Fruit fly (Drosophila melanogaster) whole organism, prepupa: ENCODE measurements around the gene Nrt.

Experiments used
- CG10631 ChIP-seq: fragments of 200-800 bp; sonication (Bioruptor generic); optimal IDR thresholded peaks from 2 replicates; lab custom pipeline; 2016; ENCODE audit warnings: missing biosample characterization, missing genetic modification characterization
- CG11902 ChIP-seq: fragments of 200-800 bp; sonication (Bioruptor generic); optimal IDR thresholded peaks from 3 replicates; lab custom pipeline; 2016; ENCODE audit warnings: missing biosample characterization, missing genetic modification characterization
- CG15336 ChIP-seq: fragments of 200-800 bp; sonication (Bioruptor generic); IDR thresholded peaks from 2 replicates; pipeline ENCODE4 v1.3.6; 2022; ENCODE audit warnings: missing biosample characterization, missing genetic modification characterization
- CG3032 ChIP-seq: fragments of 200-800 bp; optimal IDR thresholded peaks from 2 replicates; lab custom pipeline; 2019; ENCODE audit warnings: missing biosample characterization, mild to moderate bottlenecking, missing genetic modification characterization, moderate library complexity
- CG31627 ChIP-seq: fragments of 200-800 bp; sonication (Bioruptor generic); optimal IDR thresholded peaks from 3 replicates; lab custom pipeline; 2016; ENCODE audit warnings: missing biosample characterization, missing genetic modification characterization
- CG32006 ChIP-seq: fragments of 200-800 bp; sonication (Bioruptor generic); optimal IDR thresholded peaks from 3 replicates; lab custom pipeline; 2017; ENCODE audit warnings: missing biosample characterization, mild to moderate bottlenecking, missing genetic modification characterization
- CG34406 ChIP-seq: fragments of 200-800 bp; sonication (Bioruptor generic); optimal IDR thresholded peaks from 3 replicates; lab custom pipeline; 2016; ENCODE audit warnings: missing biosample characterization, missing genetic modification characterization
- CG4318 ChIP-seq: fragments of 200-800 bp; sonication (Bioruptor generic); optimal IDR thresholded peaks from 3 replicates; lab custom pipeline; 2017; ENCODE audit warnings: missing biosample characterization, mild to moderate bottlenecking, missing genetic modification characterization
- CG6276 ChIP-seq: fragments of 200-800 bp; sonication (Bioruptor generic); optimal IDR thresholded peaks from 2 replicates; lab custom pipeline; 2017; ENCODE audit warnings: missing biosample characterization, mild to moderate bottlenecking, missing genetic modification characterization
- CG6792 ChIP-seq: fragments of 200-800 bp; sonication (Bioruptor generic); optimal IDR thresholded peaks from 3 replicates; lab custom pipeline; 2016; ENCODE audit warnings: missing biosample characterization, missing genetic modification characterization
- CG6808 ChIP-seq: fragments of 200-800 bp; sonication (Bioruptor generic); optimal IDR thresholded peaks from 3 replicates; lab custom pipeline; 2017; ENCODE audit warnings: missing biosample characterization, missing genetic modification characterization, mild to moderate bottlenecking, moderate library complexity, missing genetic modification reagents
- CG6854 ChIP-seq: fragments of 200-800 bp; sonication (Bioruptor generic); optimal IDR thresholded peaks from 2 replicates; lab custom pipeline; 2017; ENCODE audit warnings: missing biosample characterization, mild to moderate bottlenecking, missing genetic modification characterization
- CG8319 ChIP-seq: fragments of 200-800 bp; sonication (Bioruptor generic); optimal IDR thresholded peaks from 3 replicates; lab custom pipeline; 2016; ENCODE audit warnings: missing biosample characterization, missing genetic modification characterization
- CG9139 ChIP-seq: fragments of 200-800 bp; sonication (Bioruptor generic); optimal IDR thresholded peaks from 3 replicates; lab custom pipeline; 2017; ENCODE audit warnings: missing biosample characterization, mild to moderate bottlenecking, missing genetic modification characterization
- Eip78C ChIP-seq: fragments of 200-800 bp; sonication (Bioruptor generic); peaks from one replicate; lab custom pipeline; 2016; ENCODE audit warnings: missing biosample characterization, missing genetic modification characterization
- Eip93F ChIP-seq: fragments of 200-800 bp; sonication (Bioruptor generic); optimal IDR thresholded peaks from 2 replicates; lab custom pipeline; 2016; ENCODE audit warnings: missing biosample characterization, mild to moderate bottlenecking, missing genetic modification characterization
- Ets21C ChIP-seq: fragments of 200-800 bp; sonication (Bioruptor generic); optimal IDR thresholded peaks from 3 replicates; lab custom pipeline; 2016; ENCODE audit warnings: missing biosample characterization, missing genetic modification characterization
- Gug ChIP-seq: fragments of 200-800 bp; sonication (Bioruptor generic); IDR thresholded peaks from 2 replicates; pipeline ENCODE4 v1.3.6; 2022; ENCODE audit warnings: missing biosample characterization, missing genetic modification characterization
- Hr38 ChIP-seq: sonication (Bioruptor generic); optimal IDR thresholded peaks from 2 replicates; lab custom pipeline; 2016; ENCODE audit warnings: missing biosample characterization, missing genetic modification characterization
- Hr39 ChIP-seq: fragments of 200-800 bp; sonication (Bioruptor generic); optimal IDR thresholded peaks from 2 replicates; lab custom pipeline; 2016; ENCODE audit warnings: missing biosample characterization, missing genetic modification characterization
- Lpt ChIP-seq: fragments of 200-800 bp; sonication (Bioruptor generic); optimal IDR thresholded peaks from 3 replicates; lab custom pipeline; 2016; ENCODE audit warnings: missing biosample characterization, missing genetic modification characterization
- Smox ChIP-seq: fragments of 200-800 bp; sonication (Bioruptor generic); optimal IDR thresholded peaks from 3 replicates; lab custom pipeline; 2016; ENCODE audit warnings: missing biosample characterization, missing genetic modification characterization
- Sox102F ChIP-seq: fragments of 200-800 bp; sonication (Bioruptor generic); optimal IDR thresholded peaks from 2 replicates; lab custom pipeline; 2016; ENCODE audit warnings: missing biosample characterization, mild to moderate bottlenecking, missing genetic modification characterization
- Sox14 ChIP-seq: fragments of 200-800 bp; sonication (Bioruptor generic); optimal IDR thresholded peaks from 3 replicates; lab custom pipeline; 2016; ENCODE audit warnings: missing biosample characterization, missing genetic modification characterization
- Sox15 ChIP-seq: fragments of 200-800 bp; sonication (Bioruptor generic); optimal IDR thresholded peaks from 3 replicates; lab custom pipeline; 2016; ENCODE audit warnings: missing biosample characterization, missing genetic modification characterization
- achi ChIP-seq: fragments of 200-800 bp; sonication (Bioruptor generic); optimal IDR thresholded peaks from 3 replicates; lab custom pipeline; 2016; ENCODE audit warnings: missing biosample characterization, missing genetic modification characterization
- dsx ChIP-seq: fragments of 200-800 bp; optimal IDR thresholded peaks from 3 replicates; lab custom pipeline; 2019; ENCODE audit warnings: missing biosample characterization, mild to moderate bottlenecking, missing genetic modification characterization, moderate library complexity; ENCODE audit not compliant: poor library complexity, severe bottlenecking
- eg ChIP-seq: fragments of 200-800 bp; sonication (Bioruptor generic); IDR thresholded peaks from 3 replicates; pipeline ENCODE4 v1.3.6; 2022; ENCODE audit warnings: missing biosample characterization, missing genetic modification characterization
- fd59A ChIP-seq: fragments of 200-800 bp; sonication (Bioruptor generic); optimal IDR thresholded peaks from 2 replicates; lab custom pipeline; 2017; ENCODE audit warnings: missing biosample characterization, mild to moderate bottlenecking, missing genetic modification characterization, missing genetic modification reagents
- fd85E ChIP-seq: fragments of 200-800 bp; sonication (Bioruptor generic); optimal IDR thresholded peaks from 3 replicates; lab custom pipeline; 2016; ENCODE audit warnings: missing biosample characterization, missing genetic modification characterization
- fkh ChIP-seq: fragments of 200-800 bp; sonication (Bioruptor generic); optimal IDR thresholded peaks from 3 replicates; lab custom pipeline; 2017; ENCODE audit warnings: missing biosample characterization, mild to moderate bottlenecking, missing genetic modification characterization, moderate library complexity
- net ChIP-seq: fragments of 200-800 bp; sonication (Bioruptor generic); optimal IDR thresholded peaks from 3 replicates; lab custom pipeline; 2016; ENCODE audit warnings: missing biosample characterization, missing genetic modification characterization
- pdm3 ChIP-seq: fragments of 200-800 bp; sonication (Bioruptor generic); optimal IDR thresholded peaks from 3 replicates; lab custom pipeline; 2016; ENCODE audit warnings: missing biosample characterization, missing genetic modification characterization
- spab ChIP-seq: fragments of 200-800 bp; sonication (Bioruptor generic); optimal IDR thresholded peaks from 2 replicates; lab custom pipeline; 2017; ENCODE audit warnings: missing biosample characterization, mild to moderate bottlenecking, missing genetic modification characterization, missing genetic modification reagents
- ss ChIP-seq, 2 experiments: fragments of 200-800 bp; sonication (Bioruptor generic); optimal IDR thresholded peaks; 2 replicates in 1 of 2; 3 replicates in 1 of 2; lab custom pipeline; 2017 to 2018; ENCODE audit warnings: mild to moderate bottlenecking in 2 of 2, missing biosample characterization in 2 of 2, missing genetic modification characterization in 2 of 2, moderate library complexity in 1 of 2
- svp ChIP-seq: fragments of 200-800 bp; sonication (Bioruptor generic); peaks from one replicate; lab custom pipeline; 2016; ENCODE audit warnings: missing biosample characterization, missing genetic modification characterization
- topi ChIP-seq: fragments of 200-800 bp; sonication (Bioruptor generic); optimal IDR thresholded peaks from 3 replicates; lab custom pipeline; 2016; ENCODE audit warnings: missing biosample characterization, missing genetic modification characterization

The Nrt gene

DNA sequence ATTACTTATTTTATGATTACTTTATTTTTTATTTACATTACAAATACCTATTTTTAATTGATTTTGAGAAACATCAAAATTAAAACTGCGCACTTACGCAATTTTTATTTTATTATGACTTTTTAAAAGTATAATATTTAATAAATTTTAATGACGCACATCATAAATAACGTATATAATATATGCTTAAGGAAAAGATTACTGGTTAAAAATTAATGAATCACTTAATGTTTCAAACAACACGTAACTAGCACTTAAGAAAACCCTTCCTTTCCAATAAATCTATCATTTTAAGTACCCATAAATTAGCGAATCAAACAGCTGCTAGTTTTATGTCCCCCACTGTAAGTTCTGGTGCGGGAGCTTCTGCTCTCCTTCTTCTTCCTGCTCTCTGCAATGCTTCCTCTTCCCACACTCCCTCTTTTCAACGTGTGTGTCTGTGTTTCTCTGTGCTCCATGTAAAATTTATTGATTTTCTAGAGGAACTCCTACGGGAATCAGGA, 41.0 kb downstream of the Nrt start (continued):
- TF ChIP-seq Sox15 (GFP tag; lab: Kevin White, UChicago) (peak; percentile 64), Sox14 (GFP tag; lab: Kevin White, UChicago) (peak; percentile 37), Hr38 (GFP tag; lab: Kevin White, UChicago) (no peak), spab (GFP tag; lab: Kevin White, UChicago) (peak; percentile 93), fd85E (GFP tag; lab: Kevin White, UChicago) (no peak), CG6808 (GFP tag; lab: Kevin White, UChicago) (peak; percentile 95), svp (GFP tag; lab: Kevin White, UChicago) (no peak), CG34406 (GFP tag; lab: Kevin White, UChicago) (peak; percentile 84), net (GFP tag; lab: Kevin White, UChicago) (peak; percentile 80), Lpt (GFP tag; lab: Kevin White, UChicago) (peak; percentile 70), Smox (GFP tag; lab: Kevin White, UChicago) (peak; percentile 59), CG10631 (GFP tag; lab: Kevin White, UChicago) (peak; percentile 89), dsx (GFP tag; lab: Kevin White, UChicago) (peak; percentile 82), Eip93F (GFP tag; lab: Kevin White, UChicago) (no peak), CG3032 (tag; lab: Kevin White, UChicago) (peak; percentile 93), Hr39 (GFP tag; lab: Kevin White, UChicago) (peak; percentile 54), CG6854 (peak; percentile 55), Ets21C (GFP tag; lab: Kevin White, UChicago) (peak; percentile 37), CG32006 (peak; percentile 94), CG4318 (GFP tag; lab: Kevin White, UChicago) (peak; percentile 76), fd59A (GFP tag; lab: Kevin White, UChicago) (peak; percentile 93), CG6792 (GFP tag; lab: Kevin White, UChicago) (peak; percentile 73)

- peak; percentile 14 for TF ChIP-seq CG9139 (GFP tag; lab: Kevin White, UChicago)
- no peak for TF ChIP-seq svp (GFP tag; lab: Kevin White, UChicago)
- peak; percentile 20 for TF ChIP-seq Eip78C (GFP tag; lab: Kevin White, UChicago)
- TF ChIP-seq CG10631 (GFP tag; lab: Kevin White, UChicago) = no peak
- no peak for TF ChIP-seq CG4318 (GFP tag; lab: Kevin White, UChicago)
- TF ChIP-seq achi (GFP tag; lab: Kevin White, UChicago) = no peak
- TF ChIP-seq ss (GFP tag; optimal IDR thresholded peaks at IDR 0.05; lab: Kevin White, UChicago) = peak; percentile 22 to 25
- TF ChIP-seq CG6276 (GFP tag; lab: Kevin White, UChicago) = no peak
- TF ChIP-seq Hr39 (GFP tag; lab: Kevin White, UChicago) = no peak
- no peak for TF ChIP-seq pdm3
- no peak for TF ChIP-seq Sox102F (GFP tag; lab: Kevin White, UChicago)
- TF ChIP-seq CG11902 (GFP tag; lab: Kevin White, UChicago) = no peak
These were observed 41.7 kb downstream of the Nrt start, which contains the start of gene CG9674 for dm6 chr3L:16807558-16807957. TSS of gene CG9674 (minus strand) at chr3L:16807731.

- TF ChIP-seq CG31627 (GFP tag; lab: Kevin White, UChicago) (peak; percentile 26), CG15336 (GFP tag; lab: Robert Waterston, UW) (no peak), eg (GFP tag; lab: Robert Waterston, UW) (0 out of 3 replicates have a peak, but pooled peaks have one; percentile 19), CG8319 (GFP tag; lab: Kevin White, UChicago) (no peak), fkh (GFP tag; lab: Kevin White, UChicago) (peak; percentile 4), Sox14 (GFP tag; lab: Kevin White, UChicago) (peak; percentile 90)
These were observed 42.3 kb downstream of the Nrt start for dm6 chr3L:16808139-16808538.

dm6 chr3L:16810512-16810911, 44.6 kb downstream of the Nrt start:
- TF ChIP-seq topi (GFP tag; lab: Kevin White, UChicago) = no peak
- no peak for TF ChIP-seq CG10631 (GFP tag; lab: Kevin White, UChicago)
- TF ChIP-seq Gug (GFP tag; lab: Robert Waterston, UW) = no peak
- no peak for TF ChIP-seq CG34406 (GFP tag; lab: Kevin White, UChicago)
